Worm (Caenorhabditis elegans): Measurements from ENCODE around the gene fbxa-52.
"Not testable (repeated sequence)": the region's sequence is repeated elsewhere in the genome, so short reads cannot be mapped to it uniquely, and the experiment has no call there.

fbxa-52 gene

DNA sequence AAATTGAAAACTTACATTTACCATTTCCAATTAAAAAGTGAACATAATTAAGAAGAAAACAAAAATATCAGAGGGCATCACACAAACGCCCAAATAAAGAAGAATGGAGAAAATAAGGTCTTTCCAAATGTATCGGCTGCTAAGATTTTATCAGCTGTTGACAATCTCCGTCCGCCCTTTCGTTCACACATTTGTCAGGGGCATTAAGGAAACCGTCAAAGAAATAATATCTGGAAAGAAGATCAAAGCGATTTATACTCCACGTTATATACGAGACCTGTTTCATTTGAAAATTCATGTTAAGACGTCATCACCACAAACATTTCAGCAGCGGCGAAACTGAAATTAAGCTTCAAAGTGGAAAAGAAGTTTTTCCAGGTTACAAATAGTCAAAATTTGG lies at the start of gene fbxa-52:
Gene fbxa-52, minus strand, starts transcription at position 101 of the 400 bp plus-strand sequence.
- TF ChIP-seq sox-2 (GFP tag; IDR thresholded peaks at IDR 0.05) (no peak), ceh-9 (tag; optimal IDR thresholded peaks at IDR 0.05) (no peak), ceh-18 (tag; optimal IDR thresholded peaks at IDR 0.05) (no peak), T23F11.4 (GFP tag; optimal IDR thresholded peaks at IDR 0.05) (no peak), gmeb-2 (tag; optimal IDR thresholded peaks at IDR 0.05) (no peak), pat-9 (tag; optimal IDR thresholded peaks at IDR 0.05) (no peak), nhr-11 (tag; optimal IDR thresholded peaks at IDR 0.05) (no peak), pros-1 (tag; optimal IDR thresholded peaks at IDR 0.05) (no peak), pag-3 (tag; optimal IDR thresholded peaks at IDR 0.05; ENCODE audit: borderline replicate concordance) (no peak), eyg-1 (tag; optimal IDR thresholded peaks at IDR 0.05) (no peak), che-1 (tag; optimal IDR thresholded peaks at IDR 0.05) (no peak), dmd-4 (tag; optimal IDR thresholded peaks at IDR 0.05; ENCODE audit: borderline replicate concordance) (no peak)

DNA sequence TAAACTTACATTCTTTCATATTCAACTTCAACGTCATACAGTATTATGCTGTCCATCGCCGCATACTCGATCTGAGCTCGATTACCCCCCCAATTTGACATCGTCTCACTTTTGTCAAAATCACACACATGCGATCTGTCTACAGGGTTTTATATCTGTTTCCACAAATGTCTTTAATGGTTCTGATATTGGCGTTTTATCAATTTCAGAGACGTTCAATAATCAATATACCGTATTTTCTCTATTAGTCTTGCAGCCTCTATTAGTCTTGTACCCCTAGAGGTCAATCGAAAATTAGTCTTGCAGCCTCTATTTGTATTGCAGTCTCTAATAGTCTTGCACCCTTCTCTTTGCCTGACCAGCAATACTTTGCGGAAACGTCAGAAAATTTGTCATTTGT lies 36.0 kb upstream of the fbxa-52 start, which contains the start of gene Y75D11A.6:
Gene Y75D11A.6, minus strand, starts transcription at position 101 of the 400 bp plus-strand sequence.
- TF ChIP-seq T23F11.4 (GFP tag; optimal IDR thresholded peaks at IDR 0.05); hlh-6 (tag; optimal IDR thresholded peaks at IDR 0.05); F13H6.1 (tag; optimal IDR thresholded peaks at IDR 0.05): not testable (repeated sequence)

DNA sequence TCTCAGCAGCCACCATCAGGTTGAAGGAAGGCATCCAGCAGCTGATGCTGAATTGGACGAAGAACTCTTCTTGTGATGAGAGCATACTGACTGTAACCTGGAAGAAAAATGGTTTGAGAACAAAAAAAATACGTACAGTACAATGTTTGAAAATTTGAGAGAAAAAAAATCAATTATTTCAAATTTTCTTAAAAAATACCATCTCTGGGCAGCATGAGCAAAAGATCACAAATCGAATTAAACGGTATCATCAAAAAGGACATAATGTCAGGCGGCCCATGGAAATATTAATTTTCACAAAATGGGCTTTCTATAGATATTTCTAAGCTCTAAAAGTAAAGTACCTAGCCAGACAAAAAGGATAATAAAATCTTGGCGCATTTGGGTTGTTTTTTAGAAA lies 33.7 kb upstream of the fbxa-52 start, which contains the start of gene Y75D11A.3:
Gene Y75D11A.3, minus strand, starts transcription at position 101 of the 400 bp plus-strand sequence.
- TF ChIP-seq ceh-6 (GFP tag; optimal IDR thresholded peaks at IDR 0.05); eyg-1 (tag; optimal IDR thresholded peaks at IDR 0.05); hlh-13 (GFP tag; optimal IDR thresholded peaks at IDR 0.05): not testable (repeated sequence)

DNA sequence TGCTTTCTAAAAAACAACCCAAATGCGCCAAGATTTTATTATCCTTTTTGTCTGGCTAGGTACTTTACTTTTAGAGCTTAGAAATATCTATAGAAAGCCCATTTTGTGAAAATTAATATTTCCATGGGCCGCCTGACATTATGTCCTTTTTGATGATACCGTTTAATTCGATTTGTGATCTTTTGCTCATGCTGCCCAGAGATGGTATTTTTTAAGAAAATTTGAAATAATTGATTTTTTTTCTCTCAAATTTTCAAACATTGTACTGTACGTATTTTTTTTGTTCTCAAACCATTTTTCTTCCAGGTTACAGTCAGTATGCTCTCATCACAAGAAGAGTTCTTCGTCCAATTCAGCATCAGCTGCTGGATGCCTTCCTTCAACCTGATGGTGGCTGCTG lies 30.1 kb upstream of the fbxa-52 start, which contains the start of gene Y75D11A.2:
Gene Y75D11A.2, plus strand, starts transcription at position 301 of the 400 bp plus-strand sequence.
- not testable (repeated sequence) for TF ChIP-seq ttx-3, sdc-2, zip-5 (tag; optimal IDR thresholded peaks at IDR 0.05)

DNA sequence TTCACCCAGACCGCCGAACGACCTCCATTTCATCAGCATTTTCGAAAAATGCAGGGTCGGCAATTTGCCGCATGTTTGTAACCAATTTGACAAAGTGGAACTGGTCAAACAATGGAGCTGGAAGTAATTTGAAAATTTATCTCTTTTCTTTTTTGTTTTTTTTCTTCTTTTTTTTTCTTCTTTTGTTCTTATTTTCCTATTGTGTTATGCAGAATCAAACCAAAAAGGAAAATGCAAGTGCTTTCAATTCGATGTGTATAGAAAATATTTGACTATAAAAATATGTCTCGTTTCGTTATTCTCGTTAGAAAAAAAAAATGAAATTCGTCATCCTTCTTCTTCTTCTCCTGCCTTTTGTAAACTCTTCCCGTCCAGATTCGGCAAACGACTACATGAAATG lies 25.2 kb upstream of the fbxa-52 start, which contains the start of gene F07G6.10:
Gene F07G6.10, plus strand, starts transcription at position 301 of the 400 bp plus-strand sequence.
- TF ChIP-seq pax-1 (tag; optimal IDR thresholded peaks at IDR 0.05) (no peak), tbx-7 (tag; optimal IDR thresholded peaks at IDR 0.05) (no peak), sdc-2 (tag; optimal IDR thresholded peaks at IDR 0.05) (no peak), pha-2 (tag; optimal IDR thresholded peaks at IDR 0.05) (no peak), eyg-1 (tag; optimal IDR thresholded peaks at IDR 0.05) (no peak), unc-86 (tag; optimal IDR thresholded peaks at IDR 0.05) (no peak), nhr-232 (tag; optimal IDR thresholded peaks at IDR 0.05) (no peak), ceh-2 (tag; optimal IDR thresholded peaks at IDR 0.05) (no peak), ceh-45 (GFP tag; IDR thresholded peaks at IDR 0.05) (no peak), ceh-18 (tag; optimal IDR thresholded peaks at IDR 0.05) (no peak), Y22D7AL.16 (tag; optimal IDR thresholded peaks at IDR 0.05) (no peak), dve-1 (tag; optimal IDR thresholded peaks at IDR 0.05) (no peak), ceh-34 (tag; optimal IDR thresholded peaks at IDR 0.05) (no peak), ceh-9 (tag; optimal IDR thresholded peaks at IDR 0.05) (no peak), ceh-30 (tag; optimal IDR thresholded peaks at IDR 0.05) (no peak), madf-2 (tag; optimal IDR thresholded peaks at IDR 0.05) (no peak), F13H6.1 (tag; optimal IDR thresholded peaks at IDR 0.05) (no peak), nfya-1 (tag; optimal IDR thresholded peaks at IDR 0.05) (no peak), elt-4 (tag; optimal IDR thresholded peaks at IDR 0.05) (no peak), sox-4 (tag; optimal IDR thresholded peaks at IDR 0.05) (no peak)

Data from whole organism, late embryonic.